Worm (Caenorhabditis elegans): ENCODE data around the gene ldh-1.

ce11 chrII:11761806-11762512 is 38.0 kb downstream of the ldh-1 start:
- no peak for TF ChIP-seq elt-1 (tag; optimal IDR thresholded peaks at IDR 0.05; ENCODE audit: borderline replicate concordance, insufficient read depth)
- TF ChIP-seq lin-13 (tag; optimal IDR thresholded peaks at IDR 0.05) = no peak
- no peak for TF ChIP-seq snpc-4 (tag; optimal IDR thresholded peaks at IDR 0.05)
- TF ChIP-seq unc-39 (tag; optimal IDR thresholded peaks at IDR 0.05) = no peak
- TF ChIP-seq ztf-11 (tag; optimal IDR thresholded peaks at IDR 0.05) = no peak
- TF ChIP-seq nhr-28 (tag; optimal IDR thresholded peaks at IDR 0.05) = no peak
- no peak for TF ChIP-seq hlh-1 (tag; optimal IDR thresholded peaks at IDR 0.05)
- TF ChIP-seq unc-120 (tag; optimal IDR thresholded peaks at IDR 0.05; ENCODE audit: poor library complexity, severe bottlenecking) = no peak
- TF ChIP-seq mep-1 (tag; optimal IDR thresholded peaks at IDR 0.05) = no peak
- no peak for TF ChIP-seq unc-62 (GFP tag; optimal IDR thresholded peaks at IDR 0.05)
- TF ChIP-seq sptf-1 (tag; optimal IDR thresholded peaks at IDR 0.05) = no peak
- TF ChIP-seq tbx-8 (GFP tag; optimal IDR thresholded peaks at IDR 0.05) = no peak
- TF ChIP-seq nhr-237 (tag; optimal IDR thresholded peaks at IDR 0.05) = no peak
- peak; percentile 10 for TF ChIP-seq lsy-2 (tag; optimal IDR thresholded peaks at IDR 0.05)
